Fruit fly (Drosophila melanogaster): Measurements from ENCODE around the gene CG14506.

The CG14506 gene

DNA sequence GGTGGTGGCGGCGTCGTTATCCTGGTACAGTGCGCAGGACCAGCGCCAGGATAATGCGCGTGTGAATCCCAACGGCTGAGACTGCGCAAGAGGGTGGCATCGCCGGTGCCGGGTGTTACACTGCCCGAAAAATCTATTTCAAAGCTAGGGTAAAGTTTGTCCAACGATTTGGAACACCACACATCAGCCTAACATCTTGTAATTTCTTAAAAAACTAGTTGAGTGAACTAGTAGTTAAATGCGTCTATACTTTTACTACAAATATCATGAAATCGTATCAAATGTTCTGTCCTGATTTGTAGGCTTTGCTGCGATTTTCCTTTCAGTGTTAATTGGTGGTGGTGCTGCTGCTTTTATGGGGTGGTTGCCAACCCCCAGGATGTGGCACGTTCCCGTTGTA is 31.9 kb downstream of the CG14506 start (continued):
- TF ChIP-seq CG14965 (GFP tag; optimal IDR thresholded peaks at IDR 0.05; ENCODE audit: borderline replicate concordance), result no peak
- TF ChIP-seq Deaf1 (tag; optimal IDR thresholded peaks at IDR 0.05), result no peak
- TF ChIP-seq CG14667 (GFP tag; IDR thresholded peaks at IDR 0.05), result no peak
- no peak for TF ChIP-seq pb (GFP tag; optimal IDR thresholded peaks at IDR 0.05)
- TF ChIP-seq sima (GFP tag; optimal IDR thresholded peaks at IDR 0.05), result no peak
- no peak for TF ChIP-seq corto (GFP tag; optimal IDR thresholded peaks at IDR 0.05)
- no peak; the same call in 1 of the 2 replicates for TF ChIP-seq seq (GFP tag; IDR thresholded peaks at IDR 0.05)
- no peak for TF ChIP-seq CG10431 (GFP tag; optimal IDR thresholded peaks at IDR 0.05)
- TF ChIP-seq ara (GFP tag; IDR thresholded peaks at IDR 0.05), result peak; percentile 63
- no peak for TF ChIP-seq CG31388 (GFP tag; optimal IDR thresholded peaks at IDR 0.05)
- TF ChIP-seq D (optimal IDR thresholded peaks at IDR 0.05), result no peak
- peak; percentile 46 for TF ChIP-seq D (GFP tag; optimal IDR thresholded peaks at IDR 0.05)
- TF ChIP-seq dimm (GFP tag; IDR thresholded peaks at IDR 0.05), result no peak
- TF ChIP-seq Nf-YA (GFP tag; IDR thresholded peaks at IDR 0.05), result no peak
- no peak for TF ChIP-seq hbn (GFP tag; IDR thresholded peaks at IDR 0.05; ENCODE audit: partially characterized antibody)
- no peak for TF ChIP-seq kah (GFP tag; optimal IDR thresholded peaks at IDR 0.05)
- TF ChIP-seq CG8765 (GFP tag; IDR thresholded peaks at IDR 0.05), result no peak
- no peak for TF ChIP-seq Scr (GFP tag; IDR thresholded peaks at IDR 0.05; ENCODE audit: partially characterized antibody)
- no peak for TF ChIP-seq ind (GFP tag; optimal IDR thresholded peaks at IDR 0.05)
- no peak for TF ChIP-seq CG3065 (GFP tag; optimal IDR thresholded peaks at IDR 0.05)
- TF ChIP-seq pzg (GFP tag; optimal IDR thresholded peaks at IDR 0.05), result no peak
- no peak for TF ChIP-seq CG34224 (GFP tag; IDR thresholded peaks at IDR 0.05; ENCODE audit: partially characterized antibody)
- TF ChIP-seq sim (GFP tag; IDR thresholded peaks at IDR 0.05), result no peak
- peak; percentile 75 for TF ChIP-seq CG1603 (tag; optimal IDR thresholded peaks at IDR 0.05)
- 0 out of 3 replicates have a peak, but pooled peaks have one; percentile 48 for TF ChIP-seq ci (GFP tag; IDR thresholded peaks at IDR 0.05)
- no peak for TF ChIP-seq twi (tag; optimal IDR thresholded peaks at IDR 0.05)
- no peak for TF ChIP-seq CG6683 (GFP tag; optimal IDR thresholded peaks at IDR 0.05)
- TF ChIP-seq CG8944 (GFP tag; optimal IDR thresholded peaks at IDR 0.05), result no peak
- 0 out of 3 replicates have a peak, but pooled peaks have one; percentile 21 for TF ChIP-seq CG11695 (GFP tag; IDR thresholded peaks at IDR 0.05)
- TF ChIP-seq inv (GFP tag; IDR thresholded peaks at IDR 0.05; ENCODE audit: partially characterized antibody), result no peak
- no peak for TF ChIP-seq CG31224 (GFP tag; IDR thresholded peaks at IDR 0.05)
- TF ChIP-seq gt (GFP tag; IDR thresholded peaks at IDR 0.05), result no peak
- no peak for TF ChIP-seq B-H1 (GFP tag; IDR thresholded peaks at IDR 0.05)
- no peak for TF ChIP-seq CG6175 (GFP tag; IDR thresholded peaks at IDR 0.05)
- peak; percentile 3 for TF ChIP-seq CG17802 (tag; optimal IDR thresholded peaks at IDR 0.05)
- TF ChIP-seq dpn (GFP tag; optimal IDR thresholded peaks at IDR 0.05), result peak in 1 of 2 experiments; percentile 12
- TF ChIP-seq HLH3B (GFP tag; IDR thresholded peaks at IDR 0.05), result no peak
- TF ChIP-seq CG18476 (GFP tag; optimal IDR thresholded peaks at IDR 0.05), result no peak
- TF ChIP-seq CG9797 (GFP tag; optimal IDR thresholded peaks at IDR 0.05), result no peak
- TF ChIP-seq Atf3 (GFP tag; optimal IDR thresholded peaks at IDR 0.05), result no peak
- TF ChIP-seq rib (GFP tag; IDR thresholded peaks at IDR 0.05), result no peak
- TF ChIP-seq CG17829 (tag; optimal IDR thresholded peaks at IDR 0.05), result peak; percentile 66
- TF ChIP-seq jigr1 (GFP tag; IDR thresholded peaks at IDR 0.05), result no peak
- TF ChIP-seq PHDP (tag; optimal IDR thresholded peaks at IDR 0.05), result peak; percentile 31
- no peak for TF ChIP-seq MBD-R2 (GFP tag; IDR thresholded peaks at IDR 0.05)
- TF ChIP-seq CG7372 (GFP tag; IDR thresholded peaks at IDR 0.05), result no peak
- TF ChIP-seq CG16813 (GFP tag; IDR thresholded peaks at IDR 0.05; ENCODE audit: partially characterized antibody), result no peak
- no peak for TF ChIP-seq CG1602 (GFP tag; optimal IDR thresholded peaks at IDR 0.05)
- TF ChIP-seq CG7786 (GFP tag; optimal IDR thresholded peaks at IDR 0.05), result peak; percentile 3
- TF ChIP-seq Usf (GFP tag; optimal IDR thresholded peaks at IDR 0.05), result no peak
- TF ChIP-seq fd64A (GFP tag; optimal IDR thresholded peaks at IDR 0.05), result no peak
- peak in 1 of 3 experiments; percentile 18 for TF ChIP-seq Stat92E (GFP tag; optimal IDR thresholded peaks at IDR 0.05)

Measured in whole organism, embryonic.